Worm (Caenorhabditis elegans): Measurements from ENCODE around the gene tofu-7.
A peak's percentile ranks its signal among the peaks of the same experiment; 100 is the strongest.

The tofu-7 gene

DNA sequence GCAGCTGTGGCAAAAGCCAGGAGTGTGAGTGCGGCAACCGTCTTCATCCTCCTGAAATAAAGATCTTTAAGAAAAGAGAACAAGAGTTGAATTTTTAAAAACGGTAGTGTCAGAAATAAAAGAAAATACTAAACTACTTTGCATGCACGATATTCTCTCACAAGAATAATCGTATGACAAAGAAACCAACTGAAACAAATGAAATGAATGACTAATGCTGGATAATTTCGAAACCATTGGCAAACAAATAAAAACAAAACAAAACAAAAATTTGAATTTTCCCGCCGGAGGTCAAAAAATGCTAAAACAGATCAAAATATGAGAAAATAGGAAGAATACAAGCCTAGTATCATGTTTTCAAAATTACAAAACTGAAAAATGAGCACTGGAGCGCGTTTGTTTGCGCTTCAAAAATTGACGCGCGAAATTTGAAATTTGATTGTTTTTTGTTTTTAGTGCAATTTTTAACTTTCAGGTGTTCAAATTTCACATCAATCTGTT lies 19.2 kb upstream of the tofu-7 start, which contains the start of gene cpg-2 (continued):
- TF ChIP-seq nhr-27 (tag; optimal IDR thresholded peaks at IDR 0.05) = no peak
- TF ChIP-seq lsl-1 (GFP tag; optimal IDR thresholded peaks at IDR 0.05) = peak; percentile 88
- peak; percentile 86 for TF ChIP-seq hsf-1 (GFP tag; IDR thresholded peaks at IDR 0.05)
- TF ChIP-seq hlh-26 (GFP tag; conservative IDR thresholded peaks at IDR 0.05) = no peak
- TF ChIP-seq hmg-1.2 (GFP tag; IDR thresholded peaks at IDR 0.05) = peak; percentile 66
- no peak for TF ChIP-seq bed-1 (GFP tag; IDR thresholded peaks at IDR 0.05)
- TF ChIP-seq snpc-1.1 (tag; optimal IDR thresholded peaks at IDR 0.05; ENCODE audit: insufficient read depth) = peak; percentile 82
- no peak for TF ChIP-seq nhr-80 (tag; optimal IDR thresholded peaks at IDR 0.05)
- TF ChIP-seq rcor-1 (GFP tag; IDR thresholded peaks at IDR 0.05) = peak; percentile 91
- TF ChIP-seq attf-6 (GFP tag; IDR thresholded peaks at IDR 0.05) = peak; percentile 73; the same call in 1 of the 2 replicates
- no peak for TF ChIP-seq K12H6.12 (tag; optimal IDR thresholded peaks at IDR 0.05)
- TF ChIP-seq lin-35 (GFP tag; optimal IDR thresholded peaks at IDR 0.05) = peak; percentile 4 to 89 (median 58)
- TF ChIP-seq pbrm-1 (GFP tag; IDR thresholded peaks at IDR 0.05) = peak; percentile 27; the same call in 1 of the 2 replicates
- TF ChIP-seq egl-18 (GFP tag; IDR thresholded peaks at IDR 0.05) = no peak
- no peak for TF ChIP-seq zim-3 (tag; optimal IDR thresholded peaks at IDR 0.05)
- no peak for TF ChIP-seq Y53F4B.3 (GFP tag; IDR thresholded peaks at IDR 0.05)
- TF ChIP-seq C17E4.6 (GFP tag; IDR thresholded peaks at IDR 0.05) = peak; percentile 78; the same call in 1 of the 2 replicates
- TF ChIP-seq mes-4 (tag; optimal IDR thresholded peaks at IDR 0.05) = no peak
- peak; percentile 99 for TF ChIP-seq madf-8 (GFP tag; conservative IDR thresholded peaks at IDR 0.05)
- TF ChIP-seq nhr-120 (GFP tag; IDR thresholded peaks at IDR 0.05) = no peak
- TF ChIP-seq T26A5.8 (tag; optimal IDR thresholded peaks at IDR 0.05) = no peak
- TF ChIP-seq ztf-3 (GFP tag; optimal IDR thresholded peaks at IDR 0.05) = no peak
- peak; percentile 81 for TF ChIP-seq ekl-4 (GFP tag; IDR thresholded peaks at IDR 0.05)
- peak; percentile 89 for TF ChIP-seq snpc-1.3 (tag; optimal IDR thresholded peaks at IDR 0.05; ENCODE audit: insufficient read depth)
- TF ChIP-seq madf-10 (tag; optimal IDR thresholded peaks at IDR 0.05) = no peak
- TF ChIP-seq F33H1.4 (GFP tag; IDR thresholded peaks at IDR 0.05) = peak; percentile 85
- TF ChIP-seq hrde-1 (tag; optimal IDR thresholded peaks at IDR 0.05; ENCODE audit: borderline replicate concordance) = peak; percentile 50
- peak; percentile 62 for TF ChIP-seq him-1 (tag; optimal IDR thresholded peaks at IDR 0.05)
- peak; percentile 100 for TF ChIP-seq madf-6 (GFP tag; IDR thresholded peaks at IDR 0.05)
- peak; percentile 98 for TF ChIP-seq D2030.7 (GFP tag; IDR thresholded peaks at IDR 0.05)
- peak; percentile 24; the same call in 1 of the 2 replicates for TF ChIP-seq attf-3 (GFP tag; conservative IDR thresholded peaks at IDR 0.05)
- TF ChIP-seq repo-1 (tag; optimal IDR thresholded peaks at IDR 0.05) = no peak
- peak; percentile 91 for TF ChIP-seq madf-3 (GFP tag; IDR thresholded peaks at IDR 0.05)
- TF ChIP-seq lin-54 (GFP tag; optimal IDR thresholded peaks at IDR 0.05) = peak; percentile 96
- peak; percentile 77; the same call in 1 of the 2 replicates for TF ChIP-seq dox-1 (GFP tag; IDR thresholded peaks at IDR 0.05)
- no peak for TF ChIP-seq C06A6.2 (GFP tag; conservative IDR thresholded peaks at IDR 0.05)
- TF ChIP-seq B0336.3 (GFP tag; IDR thresholded peaks at IDR 0.05) = peak; percentile 79
- TF ChIP-seq lir-1 (GFP tag; conservative IDR thresholded peaks at IDR 0.05) = peak; percentile 76
- TF ChIP-seq tlf-1 (GFP tag; optimal IDR thresholded peaks at IDR 0.05) = peak; percentile 90
- TF ChIP-seq snpc-3.4 (tag; optimal IDR thresholded peaks at IDR 0.05) = peak; percentile 96
- peak; percentile 20 for TF ChIP-seq athp-1 (tag; optimal IDR thresholded peaks at IDR 0.05)
- no peak for TF ChIP-seq aptf-2 (GFP tag; conservative IDR thresholded peaks at IDR 0.05)
- TF ChIP-seq B0019.2 (GFP tag; conservative IDR thresholded peaks at IDR 0.05) = peak; percentile 80
- TF ChIP-seq mcd-1 (GFP tag; IDR thresholded peaks at IDR 0.05) = peak; percentile 81
- TF ChIP-seq F49E8.2 (tag; optimal IDR thresholded peaks at IDR 0.05; ENCODE audit: insufficient read depth) = peak; percentile 95
- no peak for TF ChIP-seq ceh-79 (tag; optimal IDR thresholded peaks at IDR 0.05)
- peak; percentile 97 for TF ChIP-seq xnd-1 (tag; optimal IDR thresholded peaks at IDR 0.05)

Data from whole organism, young adult.